Fruit fly (Drosophila melanogaster) whole organism, embryonic: ENCODE data around the gene Cln7.
A peak's percentile ranks its signal among the peaks of the same experiment; 100 is the strongest.

Experiments
- Abd-B ChIP-seq: fragments of 200-800 bp; sonication (Bioruptor generic); optimal IDR thresholded peaks from 2 replicates; lab custom pipeline; 2018; ENCODE audit warnings: missing biosample characterization, mild to moderate bottlenecking, missing genetic modification characterization, moderate library complexity
- Adf1 ChIP-seq: fragments of 200-800 bp; sonication (Bioruptor generic); IDR thresholded peaks from 2 replicates; pipeline ENCODE4 v1.3.6; 2022; ENCODE audit warnings: missing biosample characterization, missing genetic modification characterization
- Awh ChIP-seq: fragments of 200-800 bp; sonication (Bioruptor generic); IDR thresholded peaks from 2 replicates; pipeline ENCODE4, ENCODE4 v1.3.6; 2022; ENCODE audit warnings: missing biosample characterization, missing genetic modification characterization
- CG10209 ChIP-seq: fragments of 200-800 bp; sonication (Bioruptor generic); optimal IDR thresholded peaks from 3 replicates; lab custom pipeline; 2017; ENCODE audit warnings: missing biosample characterization, mild to moderate bottlenecking, missing genetic modification characterization, missing genetic modification reagents
- CG11085 ChIP-seq: fragments of 200-800 bp; sonication (Bioruptor generic); IDR thresholded peaks from 2 replicates; pipeline ENCODE4 v1.3.6; 2022; ENCODE audit warnings: missing biosample characterization, missing genetic modification characterization
- CG14667 ChIP-seq: fragments of 200-800 bp; sonication (Bioruptor generic); IDR thresholded peaks from 2 replicates; pipeline ENCODE4 v1.3.6; 2022; ENCODE audit warnings: missing biosample characterization, missing genetic modification characterization
- CG15601 ChIP-seq: fragments of 200-800 bp; sonication (Bioruptor generic); optimal IDR thresholded peaks from 3 replicates; lab custom pipeline; 2019; ENCODE audit warnings: missing biosample characterization, mild to moderate bottlenecking, missing genetic modification characterization, moderate library complexity
- CG1603 ChIP-seq: fragments of 200-800 bp; sonication (Bioruptor generic); optimal IDR thresholded peaks from 2 replicates; lab custom pipeline; 2019; ENCODE audit warnings: missing biosample characterization, mild to moderate bottlenecking, missing genetic modification characterization, moderate library complexity
- CG17829 ChIP-seq: fragments of 200-800 bp; optimal IDR thresholded peaks from 2 replicates; lab custom pipeline; 2019; ENCODE audit warnings: missing biosample characterization, mild to moderate bottlenecking, missing genetic modification characterization, moderate library complexity
- CG18599 ChIP-seq: fragments of 200-800 bp; sonication (Bioruptor generic); optimal IDR thresholded peaks from 3 replicates; lab custom pipeline; 2017; ENCODE audit warnings: missing biosample characterization, missing genetic modification characterization, mild to moderate bottlenecking, moderate library complexity, missing genetic modification reagents
- CG2116 ChIP-seq: fragments of 200-800 bp; sonication (Bioruptor generic); optimal IDR thresholded peaks from 3 replicates; lab custom pipeline; 2018; ENCODE audit warnings: missing biosample characterization, mild to moderate bottlenecking, missing genetic modification characterization
- CG2875 ChIP-seq: fragments of 200-800 bp; sonication (Bioruptor generic); optimal IDR thresholded peaks from 2 replicates; lab custom pipeline; 2017; ENCODE audit warnings: missing biosample characterization, mild to moderate bottlenecking, missing genetic modification characterization, missing genetic modification reagents
- CG4360 ChIP-seq: fragments of 200-800 bp; sonication (Bioruptor generic); IDR thresholded peaks from 2 replicates; pipeline ENCODE4 v1.3.6; 2022; ENCODE audit warnings: missing biosample characterization, missing genetic modification characterization
- CG6272 ChIP-seq: fragments of 200-800 bp; sonication (Bioruptor generic); IDR thresholded peaks from 2 replicates; pipeline ENCODE4 v1.3.6; 2022; ENCODE audit warnings: missing biosample characterization, missing genetic modification characterization
- CG7987 ChIP-seq: fragments of 200-800 bp; sonication (Bioruptor generic); optimal IDR thresholded peaks from 2 replicates; lab custom pipeline; 2018; ENCODE audit warnings: missing biosample characterization, mild to moderate bottlenecking, missing genetic modification characterization, moderate library complexity
- CG8290 ChIP-seq, 3 experiments: fragments of 200-800 bp; sonication (Bioruptor generic); optimal IDR thresholded peaks; 2 replicates each; lab custom pipeline; 2016 to 2019; ENCODE audit warnings: missing biosample characterization in 3 of 3, missing genetic modification characterization in 3 of 3, mild to moderate bottlenecking in 2 of 3, moderate library complexity in 1 of 3
- D ChIP-seq, 2 experiments: fragments of 200-800 bp in 1 of 2; fragments of >200 bp in 1 of 2; sonication (Bioruptor generic) in 1 of 2; optimal IDR thresholded peaks; 2 replicates in 1 of 2; 3 replicates in 1 of 2; lab custom pipeline; 2017; ENCODE audit warnings: mild to moderate bottlenecking in 1 of 2, missing biosample characterization in 1 of 2, missing genetic modification characterization in 1 of 2, missing genetic modification reagents in 1 of 2
- Drgx ChIP-seq: fragments of 200-800 bp; sonication (Bioruptor generic); IDR thresholded peaks from 2 replicates; pipeline ENCODE4 v1.3.6; 2022; ENCODE audit warnings: missing biosample characterization, missing genetic modification characterization
- ERR ChIP-seq: fragments of 200-800 bp; sonication (Bioruptor generic); optimal IDR thresholded peaks from 2 replicates; lab custom pipeline; 2016; ENCODE audit warnings: missing biosample characterization, missing genetic modification characterization
- Fer1 ChIP-seq: fragments of 200-800 bp; sonication (Bioruptor generic); optimal IDR thresholded peaks from 2 replicates; lab custom pipeline; 2017; ENCODE audit warnings: missing biosample characterization, mild to moderate bottlenecking, missing genetic modification characterization
- H15 ChIP-seq: fragments of 200-800 bp; sonication (Bioruptor generic); IDR thresholded peaks from 3 replicates; pipeline ENCODE4 v1.3.6; 2022; ENCODE audit warnings: missing biosample characterization, missing genetic modification characterization
- HmgZ ChIP-seq: fragments of 200-800 bp; sonication (Bioruptor generic); optimal IDR thresholded peaks from 2 replicates; lab custom pipeline; 2018; ENCODE audit warnings: missing biosample characterization, mild to moderate bottlenecking, missing genetic modification characterization
- Hmr ChIP-seq: fragments of 200-800 bp; sonication (Bioruptor generic); optimal IDR thresholded peaks from 3 replicates; lab custom pipeline; 2017; ENCODE audit warnings: mild to moderate bottlenecking, missing biosample characterization, missing genetic modification reagents, missing genetic modification characterization
- Hmx ChIP-seq: fragments of 200-800 bp; sonication (Bioruptor generic); optimal IDR thresholded peaks from 2 replicates; lab custom pipeline; 2016; ENCODE audit warnings: missing biosample characterization, missing genetic modification characterization
- Mrtf ChIP-seq: fragments of 200-800 bp; sonication (Bioruptor generic); IDR thresholded peaks from 3 replicates; pipeline ENCODE4 v1.3.6; 2022; ENCODE audit warnings: missing biosample characterization, missing genetic modification characterization
- NfI ChIP-seq: fragments of 200-800 bp; sonication (Bioruptor generic); optimal IDR thresholded peaks from 3 replicates; lab custom pipeline; 2018; ENCODE audit warnings: missing biosample characterization, mild to moderate bottlenecking, missing genetic modification characterization, moderate library complexity
- Optix ChIP-seq: fragments of 200-800 bp; sonication (Bioruptor generic); IDR thresholded peaks from 3 replicates; pipeline ENCODE4 v1.3.6; 2022; ENCODE audit warnings: missing biosample characterization, missing genetic modification characterization
- PHDP ChIP-seq: fragments of 200-800 bp; sonication (Bioruptor generic); optimal IDR thresholded peaks from 3 replicates; lab custom pipeline; 2018; ENCODE audit warnings: missing biosample characterization, mild to moderate bottlenecking, missing genetic modification characterization, moderate library complexity
- Pdp1 ChIP-seq, 2 experiments: fragments of 200-800 bp; sonication (Bioruptor generic); optimal IDR thresholded peaks; 3 replicates each; lab custom pipeline; 2016; ENCODE audit warnings: missing biosample characterization in 2 of 2, missing genetic modification characterization in 2 of 2, mild to moderate bottlenecking in 1 of 2, moderate library complexity in 1 of 2
- Scr ChIP-seq: fragments of 200-800 bp; sonication (Bioruptor generic); IDR thresholded peaks from 2 replicates; pipeline ENCODE4 v1.3.6; 2022; ENCODE audit warnings: missing biosample characterization, missing genetic modification characterization; ENCODE audit not compliant: partially characterized antibody
- Usf ChIP-seq: fragments of 200-800 bp; sonication (Bioruptor generic); optimal IDR thresholded peaks from 2 replicates; lab custom pipeline; 2017; ENCODE audit warnings: missing genotype, missing biosample characterization, missing genetic modification characterization
- ci ChIP-seq: fragments of 200-800 bp; sonication (Bioruptor generic); IDR thresholded peaks from 3 replicates; pipeline ENCODE4 v1.3.6; 2022; ENCODE audit warnings: missing biosample characterization, missing genetic modification characterization
- crc ChIP-seq: fragments of 200-800 bp; sonication (Bioruptor generic); optimal IDR thresholded peaks from 2 replicates; lab custom pipeline; 2016; ENCODE audit warnings: missing biosample characterization, missing genetic modification characterization
- da ChIP-seq: fragments of 200-800 bp; sonication (Bioruptor generic); optimal IDR thresholded peaks from 2 replicates; lab custom pipeline; 2016; ENCODE audit warnings: missing biosample characterization, missing genetic modification characterization
- dimm ChIP-seq: fragments of 200-800 bp; sonication (Bioruptor generic); IDR thresholded peaks from 2 replicates; pipeline ENCODE4 v1.3.6; 2022; ENCODE audit warnings: missing biosample characterization, missing genetic modification characterization
- grau ChIP-seq: fragments of 200-800 bp; optimal IDR thresholded peaks from 3 replicates; lab custom pipeline; 2019; ENCODE audit warnings: missing biosample characterization, mild to moderate bottlenecking, missing genetic modification characterization, moderate library complexity
- gro ChIP-seq: fragments of 200-800 bp; sonication (Bioruptor generic); optimal IDR thresholded peaks from 2 replicates; lab custom pipeline; 2016; ENCODE audit warnings: missing biosample characterization, missing genetic modification characterization
- hkb ChIP-seq, 2 experiments: fragments of 200-800 bp in 1 of 2; fragments of >200 bp in 1 of 2; sonication (Bioruptor generic) in 1 of 2; IDR thresholded peaks in 1 of 2; optimal IDR thresholded peaks in 1 of 2; 2 replicates each; pipeline versions ENCODE4 v1.3.6 to Lab custom; 2017 to 2022; ENCODE audit warnings: missing biosample characterization in 1 of 2, missing genetic modification characterization in 1 of 2
- kni ChIP-seq: fragments of 200-800 bp; sonication (Bioruptor generic); optimal IDR thresholded peaks from 3 replicates; lab custom pipeline; 2017; ENCODE audit warnings: mild to moderate bottlenecking, missing biosample characterization, missing genetic modification reagents, missing genetic modification characterization
- lilli ChIP-seq: fragments of 200-800 bp; sonication (Bioruptor generic); optimal IDR thresholded peaks from 3 replicates; lab custom pipeline; 2016; ENCODE audit warnings: missing biosample characterization, missing genetic modification characterization
- nerfin-2 ChIP-seq: fragments of 200-800 bp; sonication (Bioruptor generic); IDR thresholded peaks from 2 replicates; pipeline ENCODE4 v1.3.6; 2022; ENCODE audit warnings: missing biosample characterization, missing genetic modification characterization; ENCODE audit not compliant: partially characterized antibody
- nom ChIP-seq: fragments of 200-800 bp; sonication (Bioruptor generic); optimal IDR thresholded peaks from 2 replicates; lab custom pipeline; 2017; ENCODE audit warnings: missing biosample characterization, missing genetic modification characterization, mild to moderate bottlenecking, moderate library complexity, missing genetic modification reagents
- onecut ChIP-seq: fragments of 200-800 bp; sonication (Bioruptor generic); IDR thresholded peaks from 2 replicates; pipeline ENCODE4 v1.3.6; 2022; ENCODE audit warnings: missing biosample characterization, missing genetic modification characterization
- pfk ChIP-seq: fragments of 200-800 bp; sonication (Bioruptor generic); optimal IDR thresholded peaks from 2 replicates; lab custom pipeline; 2018; ENCODE audit warnings: missing biosample characterization, mild to moderate bottlenecking, missing genetic modification characterization, moderate library complexity
- psq ChIP-seq: fragments of 200-800 bp; sonication (Bioruptor generic); optimal IDR thresholded peaks from 2 replicates; lab custom pipeline; 2017; ENCODE audit warnings: missing biosample characterization, missing genetic modification characterization
- stc ChIP-seq: fragments of 200-800 bp; sonication (Bioruptor generic); IDR thresholded peaks from 2 replicates; pipeline ENCODE4 v1.3.6; 2022; ENCODE audit warnings: missing biosample characterization, missing genetic modification characterization
- trh ChIP-seq: fragments of 200-800 bp; sonication (Bioruptor generic); optimal IDR thresholded peaks from 2 replicates; lab custom pipeline; 2016; ENCODE audit warnings: missing biosample characterization, missing genetic modification characterization
- zfh1 ChIP-seq: fragments of 200-800 bp; sonication (Bioruptor generic); IDR thresholded peaks from 3 replicates; pipeline ENCODE4 v1.3.6; 2022; ENCODE audit warnings: missing biosample characterization, missing genetic modification characterization

Gene Cln7

dm6 chr3L:7344965-7345427 lies at the start of gene Cln7 (continued):
- TF ChIP-seq grau (tag; lab: Kevin White, UChicago) (peak; percentile 36), Pdp1 (GFP tag; optimal IDR thresholded peaks at IDR 0.05; lab: Kevin White, UChicago) (peak in 1 of 2 experiments; percentile 10), CG7987 (GFP tag; lab: Kevin White, UChicago) (peak; percentile 53), Drgx (GFP tag; lab: Robert Waterston, UW) (peak; percentile 42; the same call in 1 of the 2 replicates), crc (GFP tag; lab: Kevin White, UChicago) (no peak), Mrtf (GFP tag; lab: Robert Waterston, UW) (no peak), Fer1 (peak; percentile 72), hkb (optimal IDR thresholded peaks at IDR 0.05; lab: Kevin White, UChicago) (no peak), hkb (GFP tag; IDR thresholded peaks at IDR 0.05; lab: Robert Waterston, UW) (peak; percentile 58), CG2116 (GFP tag; lab: Kevin White, UChicago) (peak; percentile 5), CG4360 (GFP tag; lab: Robert Waterston, UW) (0 out of 2 replicates have a peak, but pooled peaks have one; percentile 9), CG18599 (GFP tag; lab: Kevin White, UChicago) (peak; percentile 31), PHDP (tag; lab: Kevin White, UChicago) (peak; percentile 50), Adf1 (GFP tag; lab: Robert Waterston, UW) (peak; percentile 85), NfI (peak; percentile 11), da (GFP tag; lab: Kevin White, UChicago) (peak; percentile 30), gro (GFP tag; lab: Kevin White, UChicago) (peak; percentile 51), CG11085 (GFP tag; lab: Robert Waterston, UW) (peak; percentile 20; the same call in 1 of the 2 replicates), Optix (GFP tag; lab: Robert Waterston, UW) (peak; percentile 38; the same call in 1 of the 3 replicates), kni (GFP tag; lab: Kevin White, UChicago) (peak; percentile 89), CG2875 (GFP tag; lab: Kevin White, UChicago) (peak; percentile 39), CG17829 (tag; lab: Kevin White, UChicago) (peak; percentile 43), psq (GFP tag; lab: Kevin White, UChicago) (no peak), Hmr (GFP tag; lab: Kevin White, UChicago) (peak; percentile 57), trh (GFP tag; lab: Kevin White, UChicago) (no peak), nerfin-2 (GFP tag; lab: Robert Waterston, UW) (no peak), Abd-B (GFP tag; lab: Kevin White, UChicago) (no peak), ERR (GFP tag; lab: Kevin White, UChicago) (peak; percentile 22), HmgZ (tag; lab: Kevin White, UChicago) (peak; percentile 43), H15 (GFP tag; lab: Robert Waterston, UW) (no peak), Hmx (GFP tag; lab: Kevin White, UChicago) (no peak), lilli (GFP tag; lab: Kevin White, UChicago) (no peak), nom (peak; percentile 88), CG1603 (tag; lab: Kevin White, UChicago) (peak; percentile 27), dimm (GFP tag; lab: Robert Waterston, UW) (no peak), CG10209 (GFP tag; lab: Kevin White, UChicago) (no peak), stc (GFP tag; lab: Robert Waterston, UW) (peak; percentile 57; the same call in 1 of the 2 replicates), pfk (GFP tag; lab: Kevin White, UChicago) (peak; percentile 8), Awh (GFP tag; lab: Robert Waterston, UW) (no peak), CG8290 (GFP tag; optimal IDR thresholded peaks at IDR 0.05; lab: Kevin White, UChicago) (peak; percentile 73), CG8290 (tag; optimal IDR thresholded peaks at IDR 0.05; lab: Kevin White, UChicago) (peak; percentile 73 to 93), CG15601 (tag; lab: Kevin White, UChicago) (peak; percentile 22), ci (GFP tag; lab: Robert Waterston, UW) (peak; percentile 81), zfh1 (peak; percentile 19; the same call in 1 of the 3 replicates), Scr (GFP tag; lab: Robert Waterston, UW) (peak; percentile 46), onecut (GFP tag; lab: Robert Waterston, UW) (peak; percentile 55), CG6272 (0 out of 2 replicates have a peak, but pooled peaks have one; percentile 10), Usf (GFP tag; lab: Kevin White, UChicago) (no peak), CG14667 (GFP tag; lab: Robert Waterston, UW) (no peak), D (optimal IDR thresholded peaks at IDR 0.05; lab: Kevin White, UChicago) (no peak), D (GFP tag; optimal IDR thresholded peaks at IDR 0.05; lab: Kevin White, UChicago) (no peak)
